Fruit fly (Drosophila melanogaster): ENCODE measurements around the gene Mst87F.

Mst87F gene

dm6 chr3R:13807906-13808305 is 19.9 kb downstream of the Mst87F start (continued):
- TF ChIP-seq CG32767 (GFP tag; IDR thresholded peaks at IDR 0.05) (no peak), Lim3 (GFP tag; IDR thresholded peaks at IDR 0.05) (no peak), CG9817 (tag; optimal IDR thresholded peaks at IDR 0.05) (no peak), CG12769 (tag; optimal IDR thresholded peaks at IDR 0.05) (no peak), sens (GFP tag) (peak; percentile 42)

- TF ChIP-seq Ets65A (GFP tag), result peak; percentile 26
- TF ChIP-seq Drgx (GFP tag; IDR thresholded peaks at IDR 0.05), result no peak
- TF ChIP-seq crol (GFP tag; IDR thresholded peaks at IDR 0.05), result peak; percentile 59
Measured at dm6 chr3R:13807330-13807729, 20.5 kb downstream of the Mst87F start.

- TF ChIP-seq Dad (GFP tag; optimal IDR thresholded peaks at IDR 0.05), result no peak
- TF ChIP-seq gem (tag; optimal IDR thresholded peaks at IDR 0.05), result peak; percentile 34
- TF ChIP-seq phol (tag; optimal IDR thresholded peaks at IDR 0.05), result peak; percentile 7
- TF ChIP-seq CG3726 (GFP tag; IDR thresholded peaks at IDR 0.05), result no peak
- peak; percentile 12 for TF ChIP-seq CG18262 (tag; optimal IDR thresholded peaks at IDR 0.05)
- TF ChIP-seq sens (GFP tag), result peak; percentile 66
- TF ChIP-seq D19A (tag; optimal IDR thresholded peaks at IDR 0.05), result peak; percentile 13
- TF ChIP-seq eve (GFP tag; optimal IDR thresholded peaks at IDR 0.05), result peak in 1 of 2 experiments; percentile 46
- peak; percentile 16 for TF ChIP-seq Sox100B (GFP tag; optimal IDR thresholded peaks at IDR 0.05)
- TF ChIP-seq CG2678 (tag; optimal IDR thresholded peaks at IDR 0.05), result peak; percentile 18
- TF ChIP-seq lab (GFP tag; optimal IDR thresholded peaks at IDR 0.05), result no peak
- TF ChIP-seq CG30403 (GFP tag; optimal IDR thresholded peaks at IDR 0.05), result peak; percentile 5
- TF ChIP-seq Tbp (GFP tag; optimal IDR thresholded peaks at IDR 0.05), result no peak
- no peak for TF ChIP-seq CTCF (GFP tag; optimal IDR thresholded peaks at IDR 0.05)
- peak; percentile 28 for TF ChIP-seq CG11504 (tag; optimal IDR thresholded peaks at IDR 0.05)
- TF ChIP-seq dmrt99B (tag; optimal IDR thresholded peaks at IDR 0.05), result peak; percentile 29
- no peak for TF ChIP-seq CG5180 (GFP tag; optimal IDR thresholded peaks at IDR 0.05)
- TF ChIP-seq CG12155 (GFP tag; optimal IDR thresholded peaks at IDR 0.05), result no peak
- TF ChIP-seq nmo (GFP tag; optimal IDR thresholded peaks at IDR 0.05), result peak; percentile 21
- TF ChIP-seq YL-1 (GFP tag; optimal IDR thresholded peaks at IDR 0.05), result no peak
- TF ChIP-seq CG17385 (GFP tag; optimal IDR thresholded peaks at IDR 0.05), result no peak
- peak in 1 of 2 experiments; percentile 18 for TF ChIP-seq Hr51 (GFP tag; optimal IDR thresholded peaks at IDR 0.05)
- no peak for TF ChIP-seq ssp (GFP tag; IDR thresholded peaks at IDR 0.05)
- no peak for TF ChIP-seq CG11085 (GFP tag; IDR thresholded peaks at IDR 0.05)
- 0 out of 3 replicates have a peak, but pooled peaks have one; percentile 23 for TF ChIP-seq CG17361 (GFP tag; IDR thresholded peaks at IDR 0.05)
- 0 out of 3 replicates have a peak, but pooled peaks have one; percentile 17 for TF ChIP-seq row (GFP tag; IDR thresholded peaks at IDR 0.05)
- TF ChIP-seq Mad (GFP tag; optimal IDR thresholded peaks at IDR 0.05), result no peak
- TF ChIP-seq CG4617 (GFP tag; optimal IDR thresholded peaks at IDR 0.05; ENCODE audit: borderline replicate concordance), result no peak
- no peak for TF ChIP-seq CG11560 (tag; IDR thresholded peaks at IDR 0.05)
- no peak for TF ChIP-seq CG14965 (GFP tag; optimal IDR thresholded peaks at IDR 0.05; ENCODE audit: borderline replicate concordance)
- no peak for TF ChIP-seq gro (GFP tag; optimal IDR thresholded peaks at IDR 0.05)
- TF ChIP-seq al (GFP tag; IDR thresholded peaks at IDR 0.05), result no peak
- TF ChIP-seq Xrp1 (GFP tag; IDR thresholded peaks at IDR 0.05), result peak; percentile 11; the same call in 1 of the 2 replicates
- TF ChIP-seq Camta (GFP tag; optimal IDR thresholded peaks at IDR 0.05), result no peak
- TF ChIP-seq da (GFP tag; optimal IDR thresholded peaks at IDR 0.05), result no peak
- no peak for TF ChIP-seq CG1602 (GFP tag; optimal IDR thresholded peaks at IDR 0.05)
- no peak for TF ChIP-seq B-H1 (GFP tag; IDR thresholded peaks at IDR 0.05)
- no peak for TF ChIP-seq Sox102F (GFP tag; optimal IDR thresholded peaks at IDR 0.05)
- no peak for TF ChIP-seq NFAT (GFP tag; IDR thresholded peaks at IDR 0.05)
- no peak for TF ChIP-seq prd (optimal IDR thresholded peaks at IDR 0.05)
- TF ChIP-seq prd (GFP tag; IDR thresholded peaks at IDR 0.05), result 0 out of 3 replicates have a peak, but pooled peaks have one; percentile 19
- peak; percentile 19 for TF ChIP-seq CG7556 (GFP tag; optimal IDR thresholded peaks at IDR 0.05)
Measured at dm6 chr3R:13806710-13807093, 21.1 kb downstream of the Mst87F start.
